Worm (Caenorhabditis elegans): ENCODE data around the gene C04E7.1.

C04E7.1 gene

ce11 chrX:382692-383091 lies 24.8 kb downstream of the C04E7.1 start, which contains the start of gene ife-2:
TSS of gene ife-2 (minus strand) at chrX:382709.
- TF ChIP-seq aha-1 (tag; optimal IDR thresholded peaks at IDR 0.05): no peak
- TF ChIP-seq snpc-4 (tag; optimal IDR thresholded peaks at IDR 0.05): peak; percentile 6
- peak; percentile 81 for TF ChIP-seq nhr-20 (tag; optimal IDR thresholded peaks at IDR 0.05)
- no peak for TF ChIP-seq hlh-4 (tag; optimal IDR thresholded peaks at IDR 0.05)
- TF ChIP-seq snu-23 (GFP tag; optimal IDR thresholded peaks at IDR 0.05): peak; percentile 88
- TF ChIP-seq nhr-237 (tag; optimal IDR thresholded peaks at IDR 0.05): no peak
- peak; percentile 7 for TF ChIP-seq zip-4 (GFP tag; optimal IDR thresholded peaks at IDR 0.05)
- no peak for TF ChIP-seq lin-13 (GFP tag; optimal IDR thresholded peaks at IDR 0.05)
- TF ChIP-seq grh-1 (GFP tag; IDR thresholded peaks at IDR 0.05): 0 out of 2 replicates have a peak, but pooled peaks have one; percentile 10
- no peak for TF ChIP-seq isw-1 (GFP tag; IDR thresholded peaks at IDR 0.05)
- peak; percentile 69 to 83 for TF ChIP-seq lin-35 (GFP tag; optimal IDR thresholded peaks at IDR 0.05)
- TF ChIP-seq swsn-7 (tag; optimal IDR thresholded peaks at IDR 0.05): peak; percentile 74
- TF ChIP-seq nhr-11 (tag; optimal IDR thresholded peaks at IDR 0.05): no peak
- peak; percentile 77 for TF ChIP-seq nhr-71 (tag; optimal IDR thresholded peaks at IDR 0.05)
- TF ChIP-seq nhr-76 (tag; optimal IDR thresholded peaks at IDR 0.05): no peak
- TF ChIP-seq fos-1 (tag; optimal IDR thresholded peaks at IDR 0.05): peak; percentile 5
- peak; percentile 74 for TF ChIP-seq tbx-2 (tag; optimal IDR thresholded peaks at IDR 0.05)
- no peak for TF ChIP-seq pag-3 (tag; optimal IDR thresholded peaks at IDR 0.05; ENCODE audit: borderline replicate concordance, insufficient read depth)
- TF ChIP-seq lir-3 (tag; optimal IDR thresholded peaks at IDR 0.05; ENCODE audit: poor library complexity): peak; percentile 63
- TF ChIP-seq jun-1 (tag; optimal IDR thresholded peaks at IDR 0.05): peak; percentile 54
- peak; percentile 85 for TF ChIP-seq skn-1 (tag; optimal IDR thresholded peaks at IDR 0.05)
- TF ChIP-seq ceh-88 (GFP tag; IDR thresholded peaks at IDR 0.05): peak; percentile 47; the same call in 1 of the 2 replicates
- TF ChIP-seq fkh-4 (tag; optimal IDR thresholded peaks at IDR 0.05; ENCODE audit: borderline replicate concordance): no peak
- TF ChIP-seq nhr-77 (tag; optimal IDR thresholded peaks at IDR 0.05): peak; percentile 7
- no peak for TF ChIP-seq hlh-17 (GFP tag; optimal IDR thresholded peaks at IDR 0.05; ENCODE audit: borderline replicate concordance)
- peak; percentile 76 for TF ChIP-seq nhr-47 (tag; optimal IDR thresholded peaks at IDR 0.05)
- TF ChIP-seq egl-27 (tag; optimal IDR thresholded peaks at IDR 0.05): no peak
- TF ChIP-seq nhr-85 (tag): peak; percentile 74
- TF ChIP-seq nhr-28 (tag; optimal IDR thresholded peaks at IDR 0.05): no peak
- TF ChIP-seq mef-2 (tag; optimal IDR thresholded peaks at IDR 0.05): peak; percentile 45
- peak; percentile 34 for TF ChIP-seq dsc-1 (tag; optimal IDR thresholded peaks at IDR 0.05)
- TF ChIP-seq pqm-1 (tag; optimal IDR thresholded peaks at IDR 0.05): no peak
- TF ChIP-seq elt-3 (tag; optimal IDR thresholded peaks at IDR 0.05): peak in 1 of 6 experiments; percentile 47
- no peak for TF ChIP-seq lin-39 (tag; optimal IDR thresholded peaks at IDR 0.05)
- no peak for TF ChIP-seq ama-1 (optimal IDR thresholded peaks at IDR 0.05)
- TF ChIP-seq tlp-1 (tag; optimal IDR thresholded peaks at IDR 0.05): no peak
- no peak for TF ChIP-seq lin-14 (GFP tag; optimal IDR thresholded peaks at IDR 0.05)
- TF ChIP-seq F16B12.6 (tag; optimal IDR thresholded peaks at IDR 0.05): peak; percentile 96
- peak; percentile 90 for TF ChIP-seq mep-1 (tag; optimal IDR thresholded peaks at IDR 0.05)
- no peak for TF ChIP-seq mab-9 (GFP tag; IDR thresholded peaks at IDR 0.05)
- no peak for TF ChIP-seq zag-1 (tag; optimal IDR thresholded peaks at IDR 0.05)
- no peak for TF ChIP-seq ces-1 (GFP tag; optimal IDR thresholded peaks at IDR 0.05)
- TF ChIP-seq nhr-19 (GFP tag; conservative IDR thresholded peaks at IDR 0.05): peak; percentile 64
- peak; percentile 19 for TF ChIP-seq fkh-8 (tag; optimal IDR thresholded peaks at IDR 0.05)
- TF ChIP-seq rnt-1 (tag; optimal IDR thresholded peaks at IDR 0.05): peak; percentile 60
- TF ChIP-seq unc-62 (GFP tag; optimal IDR thresholded peaks at IDR 0.05): no peak
- TF ChIP-seq unc-130 (tag; optimal IDR thresholded peaks at IDR 0.05): peak; percentile 49
- no peak for TF ChIP-seq irx-1 (tag; optimal IDR thresholded peaks at IDR 0.05)
- TF ChIP-seq fkh-10 (GFP tag; optimal IDR thresholded peaks at IDR 0.05): no peak
- TF ChIP-seq nhr-90 (tag; optimal IDR thresholded peaks at IDR 0.05; ENCODE audit: poor library complexity): peak; percentile 75
- TF ChIP-seq Y116A8C.19 (tag; optimal IDR thresholded peaks at IDR 0.05; ENCODE audit: borderline replicate concordance): no peak
- TF ChIP-seq pax-3 (tag; optimal IDR thresholded peaks at IDR 0.05): no peak
- TF ChIP-seq mdl-1 (tag; optimal IDR thresholded peaks at IDR 0.05): peak in 1 of 2 experiments; percentile 71
